Fruit fly (Drosophila melanogaster): ENCODE data around the gene Glys.

Glys gene

dm6 chr3R:15147038-15147744 is at the start of gene Glys:
TSS of gene Glys (minus strand) at chr3R:15147531.
- no peak for TF ChIP-seq usp (GFP tag; optimal IDR thresholded peaks at IDR 0.05)
- no peak for TF ChIP-seq Dll (optimal IDR thresholded peaks at IDR 0.05)
- no peak for TF ChIP-seq CG8478 (optimal IDR thresholded peaks at IDR 0.05)
- no peak for TF ChIP-seq psq (optimal IDR thresholded peaks at IDR 0.05)
- TF ChIP-seq pan (optimal IDR thresholded peaks at IDR 0.05), result no peak
- TF ChIP-seq EcR (GFP tag; optimal IDR thresholded peaks at IDR 0.05), result no peak

- TF ChIP-seq psq (optimal IDR thresholded peaks at IDR 0.05), result no peak
- TF ChIP-seq usp (GFP tag; optimal IDR thresholded peaks at IDR 0.05), result no peak
- TF ChIP-seq CG8478 (optimal IDR thresholded peaks at IDR 0.05), result no peak
- TF ChIP-seq Dll (optimal IDR thresholded peaks at IDR 0.05), result no peak
- TF ChIP-seq pan (optimal IDR thresholded peaks at IDR 0.05), result no peak
- no peak for TF ChIP-seq EcR (GFP tag; optimal IDR thresholded peaks at IDR 0.05)
Observed at dm6 chr3R:15196134-15197034, 49.1 kb upstream of the Glys start, which contains the start of the genes Kpc1 and CG42542. TSS of gene Kpc1 (minus strand) at chr3R:15196210. TSS of gene CG42542 (plus strand) at chr3R:15196598.

dm6 chr3R:15181467-15181866 is 34.1 kb upstream of the Glys start, which contains the start of gene Mf:
TSS of gene Mf (minus strand) at chr3R:15181510.
- no peak for TF ChIP-seq pan (optimal IDR thresholded peaks at IDR 0.05)
- no peak for TF ChIP-seq CG8478 (optimal IDR thresholded peaks at IDR 0.05)
- no peak for TF ChIP-seq psq (optimal IDR thresholded peaks at IDR 0.05)
- no peak for TF ChIP-seq usp (GFP tag; optimal IDR thresholded peaks at IDR 0.05)
- no peak for TF ChIP-seq EcR (GFP tag; optimal IDR thresholded peaks at IDR 0.05)
- TF ChIP-seq Dll (optimal IDR thresholded peaks at IDR 0.05), result no peak

- no peak for TF ChIP-seq CG8478 (optimal IDR thresholded peaks at IDR 0.05)
- no peak for TF ChIP-seq usp (GFP tag; optimal IDR thresholded peaks at IDR 0.05)
- TF ChIP-seq EcR (GFP tag; optimal IDR thresholded peaks at IDR 0.05), result no peak
- TF ChIP-seq Dll (optimal IDR thresholded peaks at IDR 0.05), result no peak
- TF ChIP-seq pan (optimal IDR thresholded peaks at IDR 0.05), result no peak
- no peak for TF ChIP-seq psq (optimal IDR thresholded peaks at IDR 0.05)
Observed at dm6 chr3R:15177230-15177629, 29.9 kb upstream of the Glys start.

- no peak for TF ChIP-seq EcR (GFP tag; optimal IDR thresholded peaks at IDR 0.05)
- no peak for TF ChIP-seq Dll (optimal IDR thresholded peaks at IDR 0.05)
- no peak for TF ChIP-seq psq (optimal IDR thresholded peaks at IDR 0.05)
- no peak for TF ChIP-seq pan (optimal IDR thresholded peaks at IDR 0.05)
- no peak for TF ChIP-seq usp (GFP tag; optimal IDR thresholded peaks at IDR 0.05)
- TF ChIP-seq CG8478 (optimal IDR thresholded peaks at IDR 0.05), result no peak
Observed at dm6 chr3R:15149772-15150512, 2.6 kb upstream of the Glys start, which contains the start of gene Gyc88E. TSS of gene Gyc88E (plus strand) at chr3R:15150375.

dm6 chr3R:15148562-15148961 is 1.2 kb upstream of the Glys start:
- TF ChIP-seq pan (optimal IDR thresholded peaks at IDR 0.05) (no peak), EcR (GFP tag; optimal IDR thresholded peaks at IDR 0.05) (no peak), usp (GFP tag; optimal IDR thresholded peaks at IDR 0.05) (no peak), psq (optimal IDR thresholded peaks at IDR 0.05) (no peak), Dll (optimal IDR thresholded peaks at IDR 0.05) (no peak), CG8478 (optimal IDR thresholded peaks at IDR 0.05) (no peak)

dm6 chr3R:15147872-15148444 is 627 bp upstream of the Glys start:
- TF ChIP-seq EcR (GFP tag; optimal IDR thresholded peaks at IDR 0.05) (no peak), CG8478 (optimal IDR thresholded peaks at IDR 0.05) (no peak), psq (optimal IDR thresholded peaks at IDR 0.05) (no peak), pan (optimal IDR thresholded peaks at IDR 0.05) (no peak), Dll (optimal IDR thresholded peaks at IDR 0.05) (no peak), usp (GFP tag; optimal IDR thresholded peaks at IDR 0.05) (no peak)

dm6 chr3R:15146408-15147037 is 808 bp downstream of the Glys start:
- no peak for TF ChIP-seq CG8478 (optimal IDR thresholded peaks at IDR 0.05)
- TF ChIP-seq pan (optimal IDR thresholded peaks at IDR 0.05), result no peak
- TF ChIP-seq psq (optimal IDR thresholded peaks at IDR 0.05), result no peak
- TF ChIP-seq Dll (optimal IDR thresholded peaks at IDR 0.05), result no peak
- no peak for TF ChIP-seq EcR (GFP tag; optimal IDR thresholded peaks at IDR 0.05)
- no peak for TF ChIP-seq usp (GFP tag; optimal IDR thresholded peaks at IDR 0.05)

- TF ChIP-seq CG8478 (optimal IDR thresholded peaks at IDR 0.05), result no peak
Observed at dm6 chr3R:15145491-15145890, 1.8 kb downstream of the Glys start.

- TF ChIP-seq pan (optimal IDR thresholded peaks at IDR 0.05) (no peak), usp (GFP tag; optimal IDR thresholded peaks at IDR 0.05) (no peak), Dll (optimal IDR thresholded peaks at IDR 0.05) (no peak), CG8478 (optimal IDR thresholded peaks at IDR 0.05) (no peak), EcR (GFP tag; optimal IDR thresholded peaks at IDR 0.05) (no peak), psq (optimal IDR thresholded peaks at IDR 0.05) (no peak)
Observed at dm6 chr3R:15139816-15140473, 7.4 kb downstream of the Glys start, which contains the start of gene CG3987. TSS of gene CG3987 (plus strand) at chr3R:15139958.

Data from whole organism.